Fruit fly (Drosophila melanogaster): Measurements from ENCODE around the gene Ipk2.

The Ipk2 gene

DNA sequence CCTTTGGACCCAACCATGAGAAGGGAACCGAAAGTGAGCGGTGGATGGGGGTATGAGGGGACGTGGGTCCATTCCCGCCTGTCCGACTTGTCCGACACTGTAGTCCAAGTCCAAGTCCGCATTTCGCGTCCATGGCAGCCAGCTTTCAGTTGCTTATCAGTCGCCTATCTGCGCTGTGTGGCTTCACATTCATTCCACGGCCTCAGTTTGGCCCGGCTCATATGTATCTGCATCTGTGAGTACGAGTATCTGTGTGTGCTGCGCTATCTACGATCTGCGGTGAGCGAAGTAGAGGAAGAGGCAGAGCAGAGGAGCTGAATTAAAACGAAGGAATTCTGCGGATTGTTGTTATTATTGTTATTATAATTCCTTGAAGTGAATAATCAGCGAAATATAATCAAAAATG lies 49.5 kb downstream of the Ipk2 start:
- TF ChIP-seq N (GFP tag; optimal IDR thresholded peaks at IDR 0.05) (no peak), Hr83 (GFP tag; optimal IDR thresholded peaks at IDR 0.05; ENCODE audit: poor library complexity, severe bottlenecking) (no peak), Hnf4 (GFP tag; optimal IDR thresholded peaks at IDR 0.05) (peak; percentile 35), Rel (GFP tag; optimal IDR thresholded peaks at IDR 0.05) (no peak), Rel (tag; optimal IDR thresholded peaks at IDR 0.05) (peak; percentile 35), dl (GFP tag; optimal IDR thresholded peaks at IDR 0.05; ENCODE audit: insufficient read depth in 1 of 2, partially characterized antibody in 2 of 2) (peak in 1 of 2 experiments; percentile 22), Vsx2 (GFP tag; optimal IDR thresholded peaks at IDR 0.05; ENCODE audit: partially characterized antibody) (no peak), psq (GFP tag; optimal IDR thresholded peaks at IDR 0.05) (peak; percentile 58), Dfd (GFP tag; optimal IDR thresholded peaks at IDR 0.05) (no peak)

DNA sequence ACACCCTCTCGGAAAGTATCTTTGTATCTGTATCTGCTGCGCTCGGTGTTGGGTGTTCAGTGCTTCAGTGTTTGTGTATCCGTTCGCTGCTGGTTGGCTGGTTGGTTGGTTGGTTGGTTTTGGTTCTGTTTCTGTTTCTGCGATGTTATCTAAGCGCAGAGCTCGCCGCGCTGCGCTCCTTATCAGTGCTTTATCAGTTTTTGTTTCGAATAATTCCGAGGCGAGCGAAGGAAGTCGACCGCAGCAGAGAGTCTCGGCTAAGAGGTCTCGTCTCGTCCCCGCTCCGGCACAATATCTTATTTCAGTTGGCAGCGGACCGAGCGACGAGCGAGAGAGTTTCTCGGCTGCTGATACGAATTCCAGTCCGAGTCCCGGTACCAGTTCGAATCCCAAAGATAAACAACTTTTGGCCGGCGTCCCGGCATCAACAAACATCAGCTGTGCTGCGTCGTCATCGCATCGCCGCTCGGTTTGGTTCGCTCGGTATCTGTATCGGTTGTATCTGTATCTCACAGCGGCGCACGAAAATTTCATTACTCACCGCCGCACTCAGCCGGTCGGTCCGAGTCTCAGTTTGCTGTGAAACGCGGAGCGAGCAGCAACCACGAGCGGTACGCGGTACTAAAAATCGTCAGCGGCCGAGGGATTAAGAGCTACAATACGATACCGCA lies 50.8 kb downstream of the Ipk2 start:
- TF ChIP-seq Dfd (GFP tag; optimal IDR thresholded peaks at IDR 0.05) (no peak), N (GFP tag; optimal IDR thresholded peaks at IDR 0.05) (no peak), HLH106 (tag; optimal IDR thresholded peaks at IDR 0.05) (peak; percentile 9), Mio (GFP tag; optimal IDR thresholded peaks at IDR 0.05) (no peak), sv (GFP tag; optimal IDR thresholded peaks at IDR 0.05) (no peak), Sp1 (GFP tag; optimal IDR thresholded peaks at IDR 0.05) (peak; percentile 33), lola (GFP tag; optimal IDR thresholded peaks at IDR 0.05) (no peak), Hnf4 (GFP tag; optimal IDR thresholded peaks at IDR 0.05) (peak; percentile 8), CG9705 (GFP tag; optimal IDR thresholded peaks at IDR 0.05) (no peak), sage (GFP tag; optimal IDR thresholded peaks at IDR 0.05) (no peak), pan (optimal IDR thresholded peaks at IDR 0.05) (no peak), Hr83 (GFP tag; optimal IDR thresholded peaks at IDR 0.05; ENCODE audit: poor library complexity, severe bottlenecking) (peak; percentile 60), brk (GFP tag; optimal IDR thresholded peaks at IDR 0.05) (peak; percentile 65), woc (GFP tag; optimal IDR thresholded peaks at IDR 0.05) (no peak), Dif (GFP tag; optimal IDR thresholded peaks at IDR 0.05; ENCODE audit: partially characterized antibody) (peak; percentile 55), h (GFP tag; optimal IDR thresholded peaks at IDR 0.05) (peak; percentile 50), usp (GFP tag; optimal IDR thresholded peaks at IDR 0.05) (no peak), psq (GFP tag; optimal IDR thresholded peaks at IDR 0.05) (peak; percentile 42), rgr (GFP tag; optimal IDR thresholded peaks at IDR 0.05) (peak; percentile 30), fru (GFP tag; optimal IDR thresholded peaks at IDR 0.05) (peak; percentile 26), CG32264 (GFP tag; optimal IDR thresholded peaks at IDR 0.05) (peak; percentile 54), GATAd (GFP tag; optimal IDR thresholded peaks at IDR 0.05) (no peak), dl (GFP tag; optimal IDR thresholded peaks at IDR 0.05; ENCODE audit: insufficient read depth in 1 of 2, partially characterized antibody in 2 of 2) (peak in 1 of 2 experiments; percentile 35), Rel (GFP tag; optimal IDR thresholded peaks at IDR 0.05) (no peak), Rel (tag; optimal IDR thresholded peaks at IDR 0.05) (peak; percentile 47), Jra (GFP tag; optimal IDR thresholded peaks at IDR 0.05) (peak; percentile 78), Abd-B (GFP tag; optimal IDR thresholded peaks at IDR 0.05) (no peak), Myc (optimal IDR thresholded peaks at IDR 0.05) (no peak)

Measured in whole organism, wandering third instar larva.